Fruit fly (Drosophila melanogaster) whole organism, adult: ENCODE results near the gene CG42299.

Experiments used
- CG11617 ChIP-seq: fragments of 200-800 bp; sonication (Bioruptor generic); optimal IDR thresholded peaks from 2 replicates; lab custom pipeline; 2017; ENCODE audit warnings: mild to moderate bottlenecking, missing biosample characterization, missing genetic modification reagents, missing genetic modification characterization
- CG12768 ChIP-seq: fragments of 200-800 bp; sonication (Bioruptor generic); optimal IDR thresholded peaks from 2 replicates; lab custom pipeline; 2017; ENCODE audit warnings: missing biosample characterization, missing genetic modification characterization, mild to moderate bottlenecking, moderate library complexity, missing genetic modification reagents
- CG14711 ChIP-seq: fragments of 200-800 bp; sonication (Bioruptor generic); optimal IDR thresholded peaks from 2 replicates; lab custom pipeline; 2018; ENCODE audit warnings: missing biosample characterization, mild to moderate bottlenecking, missing genetic modification characterization, moderate library complexity
- CG1620 ChIP-seq: fragments of 200-800 bp; sonication (Bioruptor generic); optimal IDR thresholded peaks from 2 replicates; lab custom pipeline; 2016; ENCODE audit warnings: missing biosample characterization, missing genetic modification characterization
- CG33017 ChIP-seq: fragments of 200-800 bp; sonication (Bioruptor generic); optimal IDR thresholded peaks from 2 replicates; lab custom pipeline; 2018; ENCODE audit warnings: missing biosample characterization, mild to moderate bottlenecking, missing genetic modification characterization, moderate library complexity
- Clk ChIP-seq: fragments of 200-800 bp; sonication (Bioruptor generic); optimal IDR thresholded peaks from 2 replicates; lab custom pipeline; 2017; ENCODE audit warnings: missing biosample characterization, missing genetic modification characterization
- Crg-1 ChIP-seq: fragments of 200-800 bp; sonication (Bioruptor generic); optimal IDR thresholded peaks from 2 replicates; lab custom pipeline; 2016; ENCODE audit warnings: missing biosample characterization, missing genetic modification characterization
- bab1 ChIP-seq: fragments of 200-800 bp; sonication (Bioruptor generic); optimal IDR thresholded peaks from 3 replicates; lab custom pipeline; 2019; ENCODE audit warnings: missing biosample characterization, mild to moderate bottlenecking, missing genetic modification characterization, moderate library complexity
- cic ChIP-seq: fragments of 200-800 bp; sonication (Bioruptor generic); optimal IDR thresholded peaks from 2 replicates; lab custom pipeline; 2017; ENCODE audit warnings: missing biosample characterization, mild to moderate bottlenecking, missing genetic modification characterization, moderate library complexity
- kay ChIP-seq: fragments of 200-800 bp; sonication (Bioruptor generic); peaks from one replicate; lab custom pipeline; 2016; ENCODE audit warnings: missing biosample characterization, missing genetic modification characterization, borderline replicate concordance
- pad ChIP-seq: fragments of 200-800 bp; sonication (Bioruptor generic); optimal IDR thresholded peaks from 3 replicates; lab custom pipeline; 2017; ENCODE audit warnings: missing biosample characterization, missing genetic modification characterization, mild to moderate bottlenecking, moderate library complexity, missing genetic modification reagents
- tj ChIP-seq: fragments of 200-800 bp; sonication (Bioruptor generic); optimal IDR thresholded peaks from 3 replicates; lab custom pipeline; 2017; ENCODE audit warnings: missing biosample characterization, mild to moderate bottlenecking, missing genetic modification characterization, moderate library complexity

DNA sequence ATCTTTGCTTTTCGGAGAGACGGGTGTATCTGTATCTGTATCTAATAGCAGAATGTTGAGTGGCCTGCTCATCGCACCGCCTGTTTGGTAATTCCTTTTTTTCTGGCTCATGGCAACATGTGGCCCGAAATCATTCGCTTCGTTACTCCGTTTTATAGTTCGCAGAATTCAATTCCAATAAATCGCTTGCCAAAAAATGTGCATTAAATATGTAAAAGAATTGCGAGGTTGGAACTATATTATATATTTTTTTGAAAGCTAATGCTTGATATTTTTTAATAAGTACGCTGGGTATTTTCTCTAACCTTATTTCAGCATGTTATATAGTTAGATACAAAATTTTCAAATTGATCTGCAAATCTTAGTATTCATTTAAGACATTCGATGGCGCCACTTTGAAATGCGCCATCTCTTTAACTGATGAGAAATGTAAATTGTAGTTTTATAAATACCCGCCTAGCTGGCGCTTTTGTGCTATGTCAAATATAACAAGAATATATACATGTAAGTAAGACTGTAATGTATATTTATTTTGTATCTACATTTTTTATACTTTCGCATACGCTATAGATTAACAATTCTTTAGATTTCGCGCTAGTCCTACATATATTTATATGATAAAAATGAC lies 18.9 kb upstream of the CG42299 start:
- TF ChIP-seq tj (no peak), CG1620 (GFP tag; lab: Kevin White, UChicago) (peak; percentile 59), Clk (no peak), bab1 (GFP tag; lab: Kevin White, UChicago) (no peak), CG11617 (GFP tag; lab: Kevin White, UChicago) (no peak), CG33017 (tag; lab: Kevin White, UChicago) (no peak), CG14711 (no peak), pad (GFP tag; lab: Kevin White, UChicago) (no peak), cic (GFP tag; lab: Kevin White, UChicago) (no peak), kay (GFP tag; lab: Kevin White, UChicago) (no peak), CG12768 (GFP tag; lab: Kevin White, UChicago) (no peak), Crg-1 (GFP tag; lab: Kevin White, UChicago) (no peak)
